4 worm cellular contexts compared by ENCODE assay signal in genomic region chrIII:9546016-9546659, ce11.
TF ChIP-seq lines count a peak whose summit lies in the region.

TSS of gene unc-16 (plus strand) at chrIII:9546258.

TF ChIP-seq in whole organism, L2 larva, 48 proteins besides CTCF, POLR2A, EP300 and RAD21 (continues in another document):
- TF ChIP-seq unc-39 (tag; optimal IDR thresholded peaks at IDR 0.05; lab: Kevin White, UChicago) (no peak), unc-62 (GFP tag; optimal IDR thresholded peaks at IDR 0.05; lab: Kevin White, UChicago) (no peak), nhr-6 (tag; optimal IDR thresholded peaks at IDR 0.05; lab: Kevin White, UChicago) (peak; percentile 54), ceh-82 (tag; optimal IDR thresholded peaks at IDR 0.05; lab: Kevin White, UChicago) (peak; percentile 81), nhr-23 (tag; optimal IDR thresholded peaks at IDR 0.05; lab: Kevin White, UChicago) (no peak), ceh-16 (tag; optimal IDR thresholded peaks at IDR 0.05; lab: Kevin White, UChicago) (no peak), ztf-1 (GFP tag; conservative IDR thresholded peaks at IDR 0.05; lab: Robert Waterston, UW) (no peak), zag-1 (tag; optimal IDR thresholded peaks at IDR 0.05; lab: Kevin White, UChicago) (peak; percentile 66), ama-1 (optimal IDR thresholded peaks at IDR 0.05; lab: Kevin White, UChicago) (peak; percentile 84), mdl-1 (tag; optimal IDR thresholded peaks at IDR 0.05; lab: Kevin White, UChicago) (peak; percentile 64 to 91), R02D3.7 (tag; optimal IDR thresholded peaks at IDR 0.05; lab: Kevin White, UChicago) (no peak), crh-2 (tag; optimal IDR thresholded peaks at IDR 0.05; lab: Kevin White, UChicago) (peak; percentile 89), nhr-25 (tag; optimal IDR thresholded peaks at IDR 0.05; lab: Kevin White, UChicago) (peak; percentile 84), unc-55 (GFP tag; optimal IDR thresholded peaks at IDR 0.05; lab: Kevin White, UChicago) (peak; percentile 96), ztf-4 (tag; optimal IDR thresholded peaks at IDR 0.05; lab: Kevin White, UChicago) (peak; percentile 62), egl-27 (tag; optimal IDR thresholded peaks at IDR 0.05; lab: Kevin White, UChicago) (peak; percentile 73), nhr-12 (tag; optimal IDR thresholded peaks at IDR 0.05; lab: Kevin White, UChicago) (no peak), sma-3 (GFP tag; optimal IDR thresholded peaks at IDR 0.05; lab: Kevin White, UChicago) (peak; percentile 80), nhr-129 (tag; optimal IDR thresholded peaks at IDR 0.05; lab: Kevin White, UChicago) (peak; percentile 85), lin-13 (GFP tag; optimal IDR thresholded peaks at IDR 0.05; lab: Kevin White, UChicago) (peak; percentile 69), elt-3 (tag; optimal IDR thresholded peaks at IDR 0.05; lab: Kevin White, UChicago) (no peak), aly-2 (tag; optimal IDR thresholded peaks at IDR 0.05; lab: Kevin White, UChicago) (no peak), Y55F3AM.14 (GFP tag; optimal IDR thresholded peaks at IDR 0.05; lab: Kevin White, UChicago) (peak; percentile 2), ztf-11 (tag; optimal IDR thresholded peaks at IDR 0.05; lab: Kevin White, UChicago) (no peak)

TF ChIP-seq in whole organism, L4 larva, 104 proteins besides CTCF, POLR2A, EP300 and RAD21 (continues in another document):
- TF ChIP-seq nhr-25 (tag; optimal IDR thresholded peaks at IDR 0.05; lab: Kevin White, UChicago; ENCODE audit: borderline replicate concordance, insufficient read depth) (peak; percentile 75), unc-130 (GFP tag; optimal IDR thresholded peaks at IDR 0.05; lab: Kevin White, UChicago) (no peak), F10B5.3 (tag; optimal IDR thresholded peaks at IDR 0.05; lab: Kevin White, UChicago) (peak; percentile 20), cey-2 (tag; optimal IDR thresholded peaks at IDR 0.05; lab: Kevin White, UChicago; ENCODE audit: borderline replicate concordance, insufficient read depth) (no peak), ZK546.5 (tag; optimal IDR thresholded peaks at IDR 0.05; lab: Kevin White, UChicago) (peak in 1 of 2 experiments; percentile 9), D1046.2 (GFP tag; IDR thresholded peaks at IDR 0.05; lab: Robert Waterston, UW) (no peak), madf-5 (GFP tag; IDR thresholded peaks at IDR 0.05; lab: Robert Waterston, UW) (no peak), spr-1 (tag; optimal IDR thresholded peaks at IDR 0.05; lab: Kevin White, UChicago) (peak; percentile 87), nhr-6 (tag; optimal IDR thresholded peaks at IDR 0.05; lab: Kevin White, UChicago) (peak; percentile 70), sdz-12 (GFP tag; optimal IDR thresholded peaks at IDR 0.05; lab: Kevin White, UChicago) (no peak), zip-11 (GFP tag; IDR thresholded peaks at IDR 0.05; lab: Robert Waterston, UW) (no peak), gei-8 (GFP tag; optimal IDR thresholded peaks at IDR 0.05; lab: Kevin White, UChicago) (no peak), nhr-42 (GFP tag; IDR thresholded peaks at IDR 0.05; lab: Robert Waterston, UW) (peak; percentile 18; the same call in 1 of the 2 replicates), ceh-32 (tag; optimal IDR thresholded peaks at IDR 0.05; lab: Kevin White, UChicago; ENCODE audit: poor library complexity) (no peak), duxl-1 (tag; optimal IDR thresholded peaks at IDR 0.05; lab: Kevin White, UChicago; ENCODE audit: poor library complexity) (peak; percentile 67), nhr-111 (GFP tag; optimal IDR thresholded peaks at IDR 0.05; lab: Kevin White, UChicago) (no peak), Y75B8A.6 (GFP tag; IDR thresholded peaks at IDR 0.05; lab: Robert Waterston, UW) (no peak), T20F7.1 (GFP tag; optimal IDR thresholded peaks at IDR 0.05; lab: Kevin White, UChicago) (peak; percentile 82), set-16 (GFP tag; IDR thresholded peaks at IDR 0.05; lab: Robert Waterston, UW) (0 out of 2 replicates have a peak, but pooled peaks have one; percentile 16), nhr-76 (tag; optimal IDR thresholded peaks at IDR 0.05; lab: Kevin White, UChicago) (no peak), ceh-82 (tag; optimal IDR thresholded peaks at IDR 0.05; lab: Kevin White, UChicago) (no peak), lir-3 (tag; optimal IDR thresholded peaks at IDR 0.05; lab: Kevin White, UChicago) (no peak), lim-7 (GFP tag; IDR thresholded peaks at IDR 0.05; lab: Robert Waterston, UW) (no peak)

TF ChIP-seq in whole organism, late embryonic, 69 proteins besides CTCF, POLR2A, EP300 and RAD21:
- TF ChIP-seq K02D7.2 (tag; optimal IDR thresholded peaks at IDR 0.05; lab: Kevin White, UChicago), result no peak
- peak; percentile 47 for TF ChIP-seq elt-2 (tag; optimal IDR thresholded peaks at IDR 0.05; lab: Kevin White, UChicago)
- peak; percentile 95 for TF ChIP-seq nfya-1 (tag; optimal IDR thresholded peaks at IDR 0.05; lab: Kevin White, UChicago)
- TF ChIP-seq ceh-24 (tag; optimal IDR thresholded peaks at IDR 0.05; lab: Kevin White, UChicago), result no peak
- TF ChIP-seq hlh-30 (tag; optimal IDR thresholded peaks at IDR 0.05; lab: Kevin White, UChicago; ENCODE audit: insufficient read depth), result peak; percentile 93
- TF ChIP-seq dmd-4 (tag; optimal IDR thresholded peaks at IDR 0.05; lab: Kevin White, UChicago; ENCODE audit: borderline replicate concordance), result no peak
- TF ChIP-seq unc-86 (tag; optimal IDR thresholded peaks at IDR 0.05; lab: Kevin White, UChicago), result peak; percentile 0
- TF ChIP-seq ceh-48 (tag; optimal IDR thresholded peaks at IDR 0.05; lab: Kevin White, UChicago), result peak; percentile 99
- peak; percentile 40 for TF ChIP-seq ets-4 (tag; optimal IDR thresholded peaks at IDR 0.05; lab: Kevin White, UChicago)
- TF ChIP-seq elt-4 (tag; optimal IDR thresholded peaks at IDR 0.05; lab: Kevin White, UChicago), result no peak
- TF ChIP-seq ceh-34 (tag; optimal IDR thresholded peaks at IDR 0.05; lab: Kevin White, UChicago), result peak; percentile 70
- no peak for TF ChIP-seq che-1 (tag; optimal IDR thresholded peaks at IDR 0.05; lab: Kevin White, UChicago)
- peak; percentile 78 for TF ChIP-seq pha-4 (tag; optimal IDR thresholded peaks at IDR 0.05; lab: Kevin White, UChicago)
- peak; percentile 84 for TF ChIP-seq ceh-31 (tag; optimal IDR thresholded peaks at IDR 0.05; lab: Kevin White, UChicago)
- peak; percentile 74 for TF ChIP-seq tbx-2 (tag; optimal IDR thresholded peaks at IDR 0.05; lab: Kevin White, UChicago)
- peak; percentile 25 for TF ChIP-seq ref-2 (tag; optimal IDR thresholded peaks at IDR 0.05; lab: Kevin White, UChicago)
- no peak for TF ChIP-seq ceh-9 (tag; optimal IDR thresholded peaks at IDR 0.05; lab: Kevin White, UChicago)
- TF ChIP-seq ceh-18 (tag; optimal IDR thresholded peaks at IDR 0.05; lab: Kevin White, UChicago), result peak; percentile 58
- TF ChIP-seq ceh-19 (GFP tag; optimal IDR thresholded peaks at IDR 0.05; lab: Kevin White, UChicago), result no peak
- TF ChIP-seq rnt-1 (tag; optimal IDR thresholded peaks at IDR 0.05; lab: Kevin White, UChicago), result peak; percentile 36
- peak; percentile 56 for TF ChIP-seq ztf-16 (tag; optimal IDR thresholded peaks at IDR 0.05; lab: Kevin White, UChicago)
- TF ChIP-seq hlh-8 (tag; optimal IDR thresholded peaks at IDR 0.05; lab: Kevin White, UChicago), result peak; percentile 55
- TF ChIP-seq ama-1 (optimal IDR thresholded peaks at IDR 0.05; lab: Kevin White, UChicago), result peak; percentile 1
- TF ChIP-seq unc-42 (tag; optimal IDR thresholded peaks at IDR 0.05; lab: Kevin White, UChicago), result peak; percentile 36
- peak; percentile 90 for TF ChIP-seq unc-55 (GFP tag; optimal IDR thresholded peaks at IDR 0.05; lab: Kevin White, UChicago)

TF ChIP-seq in whole organism, mixed stage, embryonic, 35 proteins besides CTCF, POLR2A, EP300 and RAD21:
- TF ChIP-seq sptf-1 (tag; optimal IDR thresholded peaks at IDR 0.05; lab: Kevin White, UChicago) (no peak), nhr-12 (tag; optimal IDR thresholded peaks at IDR 0.05; lab: Kevin White, UChicago) (no peak), ces-1 (GFP tag; optimal IDR thresholded peaks at IDR 0.05; lab: Kevin White, UChicago) (peak; percentile 78), zip-8 (tag; optimal IDR thresholded peaks at IDR 0.05; lab: Kevin White, UChicago) (no peak), tbx-8 (GFP tag; optimal IDR thresholded peaks at IDR 0.05; lab: Kevin White, UChicago) (no peak), hlh-1 (tag; optimal IDR thresholded peaks at IDR 0.05; lab: Kevin White, UChicago) (peak; percentile 47), mls-2 (tag; optimal IDR thresholded peaks at IDR 0.05; lab: Kevin White, UChicago) (peak; percentile 54), nhr-28 (tag; optimal IDR thresholded peaks at IDR 0.05; lab: Kevin White, UChicago) (no peak), unc-62 (GFP tag; optimal IDR thresholded peaks at IDR 0.05; lab: Kevin White, UChicago) (peak; percentile 91), lin-32 (GFP tag; optimal IDR thresholded peaks at IDR 0.05; lab: Kevin White, UChicago) (no peak), lsy-2 (tag; optimal IDR thresholded peaks at IDR 0.05; lab: Kevin White, UChicago) (peak; percentile 98), unc-120 (tag; optimal IDR thresholded peaks at IDR 0.05; lab: Kevin White, UChicago; ENCODE audit: poor library complexity, severe bottlenecking) (peak; percentile 27), mep-1 (tag; optimal IDR thresholded peaks at IDR 0.05; lab: Kevin White, UChicago) (peak; percentile 78), blmp-1 (tag; optimal IDR thresholded peaks at IDR 0.05; lab: Kevin White, UChicago) (no peak), ham-2 (GFP tag; optimal IDR thresholded peaks at IDR 0.05; lab: Kevin White, UChicago) (peak; percentile 22), nhr-237 (tag; optimal IDR thresholded peaks at IDR 0.05; lab: Kevin White, UChicago) (peak; percentile 65), drap-1 (GFP tag; optimal IDR thresholded peaks at IDR 0.05; lab: Kevin White, UChicago) (peak; percentile 32), pha-4 (tag; optimal IDR thresholded peaks at IDR 0.05; lab: Kevin White, UChicago) (peak; percentile 91), ztf-11 (tag; optimal IDR thresholded peaks at IDR 0.05; lab: Kevin White, UChicago) (no peak), mab-5 (tag; optimal IDR thresholded peaks at IDR 0.05; lab: Kevin White, UChicago) (no peak), bed-3 (GFP tag; optimal IDR thresholded peaks at IDR 0.05; lab: Kevin White, UChicago) (no peak), ceh-83 (GFP tag; optimal IDR thresholded peaks at IDR 0.05; lab: Kevin White, UChicago) (peak; percentile 20), ceh-43 (GFP tag; optimal IDR thresholded peaks at IDR 0.05; lab: Kevin White, UChicago) (no peak), lin-13 (tag; optimal IDR thresholded peaks at IDR 0.05; lab: Kevin White, UChicago) (peak; percentile 77), cnd-1 (tag; optimal IDR thresholded peaks at IDR 0.05; lab: Kevin White, UChicago) (no peak), M03D4.4 (tag; optimal IDR thresholded peaks at IDR 0.05; lab: Kevin White, UChicago) (peak; percentile 32), nhr-2 (tag; optimal IDR thresholded peaks at IDR 0.05; lab: Kevin White, UChicago) (no peak), ceh-39 (tag; optimal IDR thresholded peaks at IDR 0.05; lab: Kevin White, UChicago) (peak; percentile 47), elt-1 (tag; optimal IDR thresholded peaks at IDR 0.05; lab: Kevin White, UChicago; ENCODE audit: borderline replicate concordance, insufficient read depth) (peak; percentile 49), flh-1 (GFP tag; optimal IDR thresholded peaks at IDR 0.05; lab: Kevin White, UChicago) (no peak)
TF ChIP-seq in whole organism, mixed stage, embryonic: peak in this region for 16.
